Fruit fly (Drosophila melanogaster): Measurements from ENCODE around the gene CG14903.

CG14903 gene

DNA sequence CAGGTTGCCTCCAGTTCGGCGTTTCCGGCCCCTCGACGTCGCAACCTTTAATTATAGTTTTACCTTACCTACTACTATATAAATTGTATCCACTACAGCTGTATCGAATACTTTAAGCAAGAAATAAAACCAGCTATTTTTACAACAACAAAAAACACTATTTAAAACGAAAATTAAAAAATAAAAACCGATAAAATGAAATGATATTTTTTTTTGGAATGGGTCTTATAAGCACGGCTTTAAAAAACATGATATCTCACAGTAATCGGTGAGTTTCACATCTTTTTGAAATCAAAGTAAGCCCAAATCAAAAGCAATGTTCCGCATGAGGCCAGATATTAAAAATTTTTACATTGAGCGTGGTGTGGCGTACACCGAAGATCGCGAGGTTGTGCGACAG, 2.3 kb downstream of the CG14903 start, which contains the start of gene CG14891:
Gene CG14891, plus strand, starts transcription at position 301 of the 400 bp plus-strand sequence.
- TF ChIP-seq CG17801 (GFP tag; optimal IDR thresholded peaks at IDR 0.05; ENCODE audit: partially characterized antibody), result no peak

dm6 chr3R:16570484-16570883, 3.1 kb downstream of the CG14903 start:
- no peak for TF ChIP-seq CG17801 (GFP tag; optimal IDR thresholded peaks at IDR 0.05; ENCODE audit: partially characterized antibody)

- TF ChIP-seq CG17801 (GFP tag; optimal IDR thresholded peaks at IDR 0.05; ENCODE audit: partially characterized antibody), result no peak
These were observed 4.2 kb downstream of the CG14903 start for dm6 chr3R:16569338-16569737.

dm6 chr3R:16564775-16565174, 8.8 kb downstream of the CG14903 start:
- no peak for TF ChIP-seq CG17801 (GFP tag; optimal IDR thresholded peaks at IDR 0.05; ENCODE audit: partially characterized antibody)

dm6 chr3R:16558623-16559155, 14.9 kb downstream of the CG14903 start:
- no peak for TF ChIP-seq CG17801 (GFP tag; optimal IDR thresholded peaks at IDR 0.05; ENCODE audit: partially characterized antibody)

- no peak for TF ChIP-seq CG17801 (GFP tag; optimal IDR thresholded peaks at IDR 0.05; ENCODE audit: partially characterized antibody)
These were observed 19.9 kb downstream of the CG14903 start for dm6 chr3R:16553459-16554230.

DNA sequence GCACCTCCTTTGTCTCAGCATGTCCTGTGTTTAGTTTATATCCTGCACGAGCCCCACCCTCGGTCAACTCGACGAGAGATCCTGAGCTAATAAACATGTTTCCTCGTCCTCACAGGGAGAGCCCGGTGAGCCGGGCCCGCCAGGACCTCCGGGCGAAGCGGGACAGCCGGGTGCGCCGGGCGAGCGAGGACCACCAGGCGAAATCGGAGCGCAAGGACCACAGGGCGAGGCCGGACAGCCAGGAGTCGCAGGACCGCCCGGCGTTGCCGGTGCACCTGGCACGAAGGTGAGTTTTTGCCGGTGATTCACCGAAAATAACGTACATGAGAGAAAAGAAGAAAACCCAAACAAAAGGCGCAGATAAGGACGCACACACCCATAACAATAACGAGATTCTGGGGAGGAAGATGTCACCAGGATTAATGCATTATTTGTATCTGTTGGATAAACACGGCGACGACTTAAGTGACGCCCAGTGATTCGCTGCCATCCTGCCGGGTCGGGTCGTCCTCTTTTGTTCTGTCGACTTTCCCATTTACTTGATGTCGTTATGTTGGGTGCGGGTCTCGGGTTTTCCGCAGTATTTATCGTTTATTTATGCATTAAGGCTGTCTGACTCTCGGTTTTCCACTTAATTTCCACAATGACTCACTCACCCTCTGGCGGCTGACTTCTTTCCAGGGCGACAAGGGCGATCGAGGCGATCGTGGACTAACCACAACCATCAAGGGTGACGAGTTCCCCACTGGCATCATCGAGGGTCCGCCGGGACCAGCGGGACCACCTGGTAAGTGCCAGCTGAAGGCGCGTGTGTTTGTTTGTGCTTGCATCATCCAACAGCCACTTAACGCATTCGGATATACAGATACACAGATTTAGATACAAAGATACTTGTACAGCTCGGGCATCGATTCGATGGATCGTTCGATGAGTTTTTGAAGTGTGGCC, 21.6 kb downstream of the CG14903 start:
- TF ChIP-seq CG17801 (GFP tag; optimal IDR thresholded peaks at IDR 0.05; ENCODE audit: partially characterized antibody), result no peak

dm6 chr3R:16545705-16546104, 27.8 kb downstream of the CG14903 start:
- TF ChIP-seq CG17801 (GFP tag; optimal IDR thresholded peaks at IDR 0.05; ENCODE audit: partially characterized antibody), result no peak

DNA sequence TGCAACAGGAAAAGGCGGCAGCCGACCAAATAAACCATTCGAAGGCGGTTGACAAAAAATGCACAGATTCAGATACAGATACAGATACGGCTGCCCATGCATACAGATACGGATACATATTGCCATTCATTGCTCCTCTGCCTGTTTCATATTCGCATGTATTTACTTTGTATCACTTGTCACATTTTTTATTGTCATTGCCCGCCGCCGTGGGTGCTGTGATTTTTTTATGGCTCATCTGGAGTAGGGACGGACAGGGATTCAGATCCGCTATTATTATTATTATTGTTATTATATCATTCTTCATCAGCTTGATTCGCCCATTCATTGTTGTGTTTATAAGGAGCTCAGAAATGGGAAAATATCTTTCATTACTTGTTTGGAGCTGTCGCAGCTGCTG, 31.0 kb downstream of the CG14903 start:
- no peak for TF ChIP-seq CG17801 (GFP tag; optimal IDR thresholded peaks at IDR 0.05; ENCODE audit: partially characterized antibody)

dm6 chr3R:16541932-16542331, 31.6 kb downstream of the CG14903 start:
- no peak for TF ChIP-seq CG17801 (GFP tag; optimal IDR thresholded peaks at IDR 0.05; ENCODE audit: partially characterized antibody)

dm6 chr3R:16541293-16541692, 32.3 kb downstream of the CG14903 start:
- no peak for TF ChIP-seq CG17801 (GFP tag; optimal IDR thresholded peaks at IDR 0.05; ENCODE audit: partially characterized antibody)

dm6 chr3R:16538862-16539437, 34.6 kb downstream of the CG14903 start:
- no peak for TF ChIP-seq CG17801 (GFP tag; optimal IDR thresholded peaks at IDR 0.05; ENCODE audit: partially characterized antibody)

dm6 chr3R:16537307-16537706, 36.2 kb downstream of the CG14903 start:
- TF ChIP-seq CG17801 (GFP tag; optimal IDR thresholded peaks at IDR 0.05; ENCODE audit: partially characterized antibody), result no peak

DNA sequence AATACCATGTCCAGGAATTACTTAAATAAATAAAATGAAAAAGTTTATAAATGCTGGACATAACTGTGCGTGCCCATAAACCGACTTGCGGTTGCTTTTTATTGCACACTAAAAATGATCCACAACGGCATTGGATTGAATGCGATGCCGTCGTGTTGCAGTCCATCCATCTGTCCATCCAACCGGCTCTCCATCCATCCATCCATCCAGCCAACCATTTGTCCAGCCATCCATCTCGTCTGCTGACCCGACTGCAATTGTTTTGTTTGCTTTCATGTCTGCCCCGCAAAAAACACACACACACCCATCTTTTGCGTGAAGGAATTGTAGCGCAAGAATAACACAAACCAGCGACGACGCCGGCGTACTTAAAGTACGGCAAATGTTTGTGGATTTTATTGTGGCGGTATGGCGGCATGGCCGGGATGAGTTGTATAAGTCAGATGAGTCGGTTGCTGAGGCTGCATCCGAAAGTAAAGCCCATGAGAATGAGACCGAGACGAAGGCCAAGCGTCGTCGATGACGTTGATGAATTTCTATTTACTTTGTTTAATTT, 39.7 kb downstream of the CG14903 start:
- TF ChIP-seq CG17801 (GFP tag; optimal IDR thresholded peaks at IDR 0.05; ENCODE audit: partially characterized antibody), result no peak

DNA sequence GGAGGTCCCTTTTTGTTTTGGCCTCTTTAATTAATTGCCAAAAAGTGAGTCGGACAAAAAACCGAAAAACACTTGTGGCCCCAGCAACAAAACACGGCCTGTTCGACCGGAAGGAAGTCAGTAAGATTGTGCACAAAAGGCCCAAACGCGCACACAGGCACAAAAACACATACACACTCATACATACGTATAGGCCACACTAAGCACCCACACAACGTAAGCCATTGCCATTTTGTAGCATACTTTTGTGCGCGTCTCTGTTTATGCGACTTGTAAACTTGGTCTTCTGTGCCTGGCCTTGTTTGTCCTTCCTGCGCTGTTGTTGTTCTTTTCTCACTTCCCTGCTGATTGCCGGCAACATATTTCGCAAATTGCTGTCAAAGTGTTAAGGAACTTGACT, 43.1 kb downstream of the CG14903 start:
- TF ChIP-seq CG17801 (GFP tag; optimal IDR thresholded peaks at IDR 0.05; ENCODE audit: partially characterized antibody), result no peak
